Worm (Caenorhabditis elegans): ENCODE results near the gene H08M01.1.
A peak's percentile ranks its signal among the peaks of the same experiment; 100 is the strongest.

Gene H08M01.1

DNA sequence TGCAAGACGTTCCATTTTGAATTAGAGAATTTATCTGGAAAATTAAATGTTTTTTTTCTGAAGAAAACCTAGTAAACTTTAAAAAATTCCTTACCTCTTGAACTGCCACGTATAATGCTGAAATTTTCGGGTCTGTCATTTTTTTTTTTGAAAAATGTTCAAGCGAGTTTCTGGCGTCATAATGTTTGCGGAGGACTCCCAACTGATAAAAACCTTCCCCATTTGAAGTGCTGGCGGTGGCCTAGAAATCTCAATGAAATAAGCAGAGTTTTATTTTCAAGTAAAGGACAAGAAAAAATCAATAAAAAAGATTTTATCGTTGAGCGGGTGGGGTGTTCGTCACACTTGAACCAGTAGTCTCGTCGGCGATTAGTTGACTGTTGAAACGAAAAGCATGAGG, 49.5 kb downstream of the H08M01.1 start, which contains the start of gene icap-1:
Gene icap-1 (minus strand): TSS at position 272 of the 400 bp plus-strand sequence.
- TF ChIP-seq pat-9 (tag; optimal IDR thresholded peaks at IDR 0.05), result no peak
- TF ChIP-seq elt-2 (tag; optimal IDR thresholded peaks at IDR 0.05), result no peak
- TF ChIP-seq nhr-11 (tag; optimal IDR thresholded peaks at IDR 0.05), result no peak
- peak; percentile 42 for TF ChIP-seq ceh-48 (tag; optimal IDR thresholded peaks at IDR 0.05)
- no peak for TF ChIP-seq che-1 (tag; optimal IDR thresholded peaks at IDR 0.05)
- no peak for TF ChIP-seq lin-11 (tag; optimal IDR thresholded peaks at IDR 0.05)
- no peak for TF ChIP-seq dve-1 (tag; optimal IDR thresholded peaks at IDR 0.05)

DNA sequence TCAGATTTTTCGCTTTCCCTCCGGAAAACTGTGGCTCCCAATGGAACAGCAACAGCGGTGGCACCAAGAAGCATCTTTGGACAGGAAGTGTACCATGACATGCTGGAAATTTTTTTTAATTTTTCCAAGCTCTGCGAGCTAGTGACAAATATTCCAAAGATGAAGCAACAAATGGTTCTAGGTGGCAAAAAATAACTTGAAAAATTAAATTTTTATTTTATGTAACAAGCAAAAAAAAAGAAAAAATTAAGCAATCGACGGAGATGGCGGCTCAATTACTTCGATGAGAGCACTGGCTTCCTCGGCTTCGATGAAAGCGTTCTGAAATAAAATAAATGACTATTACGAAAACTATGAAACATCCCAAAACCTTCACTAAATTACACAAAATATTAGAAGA, 50.6 kb downstream of the H08M01.1 start, which contains the start of gene lact-9:
Gene lact-9 (minus strand): TSS at position 101 of the 400 bp plus-strand sequence.
- TF ChIP-seq Y22D7AL.16 (tag; optimal IDR thresholded peaks at IDR 0.05) (no peak), ceh-48 (tag; optimal IDR thresholded peaks at IDR 0.05) (no peak), ceh-24 (tag; optimal IDR thresholded peaks at IDR 0.05) (no peak), gmeb-2 (tag; optimal IDR thresholded peaks at IDR 0.05) (no peak), sdc-2 (tag; optimal IDR thresholded peaks at IDR 0.05) (no peak), dve-1 (tag; optimal IDR thresholded peaks at IDR 0.05) (no peak), unc-42 (tag; optimal IDR thresholded peaks at IDR 0.05) (no peak), tbx-7 (tag; optimal IDR thresholded peaks at IDR 0.05) (no peak), C38D4.7 (GFP tag; optimal IDR thresholded peaks at IDR 0.05) (no peak), npax-4 (tag; optimal IDR thresholded peaks at IDR 0.05) (no peak), pros-1 (tag; optimal IDR thresholded peaks at IDR 0.05) (no peak), che-1 (tag; optimal IDR thresholded peaks at IDR 0.05) (no peak), F13H6.1 (tag; optimal IDR thresholded peaks at IDR 0.05) (no peak), tbx-2 (tag; optimal IDR thresholded peaks at IDR 0.05) (no peak), zip-5 (tag; optimal IDR thresholded peaks at IDR 0.05) (no peak), ceh-9 (tag; optimal IDR thresholded peaks at IDR 0.05) (no peak), C08G9.2 (tag; optimal IDR thresholded peaks at IDR 0.05) (no peak), T23F11.4 (GFP tag; optimal IDR thresholded peaks at IDR 0.05) (no peak), lim-6 (tag; optimal IDR thresholded peaks at IDR 0.05) (no peak), ref-2 (tag; optimal IDR thresholded peaks at IDR 0.05) (no peak)

DNA sequence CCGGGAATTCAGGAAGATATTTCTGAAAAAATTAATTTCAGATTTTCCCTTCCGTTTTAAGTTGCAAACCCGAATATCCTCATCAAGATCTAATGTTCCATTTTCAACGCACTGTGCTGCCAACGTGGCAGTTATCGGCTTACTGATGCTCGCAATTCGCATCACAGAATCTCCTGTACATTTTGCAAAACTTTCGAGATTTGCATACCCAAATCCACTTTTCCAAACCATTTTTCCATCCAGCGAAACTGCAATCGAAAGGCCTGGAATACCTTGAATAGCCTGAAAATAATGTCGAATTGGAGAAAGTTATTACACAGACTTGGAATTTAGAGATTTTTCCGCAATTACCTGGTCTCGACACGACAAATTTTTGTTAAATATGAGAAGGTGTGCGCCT, 51.4 kb downstream of the H08M01.1 start:
- no peak for TF ChIP-seq rnt-1 (tag; optimal IDR thresholded peaks at IDR 0.05)
- no peak for TF ChIP-seq ceh-18 (tag; optimal IDR thresholded peaks at IDR 0.05)
- no peak for TF ChIP-seq tbx-2 (tag; optimal IDR thresholded peaks at IDR 0.05)
- TF ChIP-seq unc-55 (GFP tag; optimal IDR thresholded peaks at IDR 0.05), result no peak
- TF ChIP-seq ceh-6 (GFP tag; optimal IDR thresholded peaks at IDR 0.05), result no peak

Data from whole organism, late embryonic.